Worm (Caenorhabditis elegans) whole organism, early embryonic: Measurements from ENCODE around the gene mig-39.

Experiments
- ama-1 ChIP-seq: fragments of 150-350 bp; optimal IDR thresholded peaks from 2 replicates; lab custom pipeline; 2014
- ceh-13 ChIP-seq: fragments of 200-800 bp; sonication (Bioruptor generic); optimal IDR thresholded peaks from 2 replicates; lab custom pipeline; 2018; ENCODE audit warnings: mild to moderate bottlenecking, missing genetic modification characterization, missing compliant biosample characterization
- ceh-36 ChIP-seq: sonication (generic microtip); optimal IDR thresholded peaks from 2 replicates; lab custom pipeline; 2016; ENCODE audit warnings: missing genetic modification characterization, inconsistent platforms, missing compliant biosample characterization
- ets-7 ChIP-seq: sonication (generic microtip); optimal IDR thresholded peaks from 2 replicates; lab custom pipeline; 2016; ENCODE audit warnings: missing genotype, missing genetic modification characterization, missing compliant biosample characterization
- flt-1 ChIP-seq: fragments of 200-800 bp; sonication (Bioruptor generic); IDR thresholded peaks from 2 replicates; pipeline ENCODE4 v1.3.6; 2022; ENCODE audit warnings: missing genetic modification characterization, missing compliant biosample characterization
- hmbx-1 ChIP-seq: sonication (generic microtip); optimal IDR thresholded peaks from 2 replicates; lab custom pipeline; 2016; ENCODE audit warnings: mild to moderate bottlenecking, missing genetic modification characterization, missing compliant biosample characterization
- hmg-4 ChIP-seq: fragments of 200-800 bp; sonication (Bioruptor generic); optimal IDR thresholded peaks from 2 replicates; lab custom pipeline; 2018; ENCODE audit warnings: mild to moderate bottlenecking, missing genetic modification characterization, missing compliant biosample characterization
- pes-1 ChIP-seq: fragments of 200-800 bp; sonication (Bioruptor generic); IDR thresholded peaks from 2 replicates; pipeline ENCODE4 v1.3.6; 2022; ENCODE audit warnings: missing genetic modification reagents, missing genetic modification characterization, missing compliant biosample characterization
- tbx-11 ChIP-seq: fragments of 200-800 bp; sonication (Bioruptor generic); IDR thresholded peaks from 2 replicates; pipeline ENCODE4 v1.3.6; 2022; ENCODE audit warnings: missing genetic modification characterization, missing compliant biosample characterization
- tbx-37 ChIP-seq: fragments of 200-800 bp; sonication (Bioruptor generic); conservative IDR thresholded peaks from 2 replicates; pipeline ENCODE4 v1.3.6; 2022; ENCODE audit warnings: missing genetic modification reagents, missing genetic modification characterization, missing compliant biosample characterization
- tra-4 ChIP-seq: sonication (generic microtip); optimal IDR thresholded peaks from 2 replicates; lab custom pipeline; 2017; ENCODE audit warnings: missing genetic modification characterization, missing compliant biosample characterization

ce11 chrIII:8509644-8510393 lies 43.0 kb downstream of the mig-39 start:
- TF ChIP-seq flt-1 (GFP tag; lab: Robert Waterston, UW) (no peak), ama-1 (lab: Kevin White, UChicago) (no peak), tra-4 (tag; lab: Kevin White, UChicago) (no peak), ceh-36 (tag; lab: Kevin White, UChicago) (no peak), hmbx-1 (tag; lab: Kevin White, UChicago) (no peak), ets-7 (tag; lab: Kevin White, UChicago) (no peak), tbx-37 (no peak), ceh-13 (GFP tag; lab: Kevin White, UChicago) (no peak), pes-1 (GFP tag; lab: Robert Waterston, UW) (no peak), hmg-4 (no peak), tbx-11 (GFP tag; lab: Robert Waterston, UW) (no peak)
